Fruit fly (Drosophila melanogaster) whole organism, embryonic: ENCODE results near the gene gfzf.
A peak's percentile ranks its signal among the peaks of the same experiment; 100 is the strongest.

Experiments used
- Awh ChIP-seq: fragments of 200-800 bp; sonication (Bioruptor generic); IDR thresholded peaks from 2 replicates; pipeline ENCODE4, ENCODE4 v1.3.6; 2022; ENCODE audit warnings: missing biosample characterization, missing genetic modification characterization
- Bgb ChIP-seq: fragments of 200-800 bp; sonication (Bioruptor generic); IDR thresholded peaks from 2 replicates; pipeline ENCODE4 v1.3.6; 2022; ENCODE audit warnings: missing biosample characterization, missing genetic modification characterization; ENCODE audit not compliant: partially characterized antibody
- CG10274 ChIP-seq: fragments of 200-800 bp; sonication (Bioruptor generic); optimal IDR thresholded peaks from 3 replicates; lab custom pipeline; 2017; ENCODE audit warnings: missing biosample characterization, mild to moderate bottlenecking, missing genetic modification characterization
- CG11695 ChIP-seq: fragments of 200-800 bp; sonication (Bioruptor generic); IDR thresholded peaks from 3 replicates; pipeline ENCODE4 v1.3.6; 2022; ENCODE audit warnings: missing biosample characterization, missing genetic modification characterization
- CG12769 ChIP-seq: fragments of 200-800 bp; sonication (Bioruptor generic); optimal IDR thresholded peaks from 2 replicates; lab custom pipeline; 2019; ENCODE audit warnings: missing biosample characterization, mild to moderate bottlenecking, missing genetic modification characterization, moderate library complexity
- CG13296 ChIP-seq: fragments of 200-800 bp; sonication (Bioruptor generic); optimal IDR thresholded peaks from 3 replicates; lab custom pipeline; 2018; ENCODE audit warnings: missing biosample characterization, mild to moderate bottlenecking, missing genetic modification characterization
- CG13894 ChIP-seq: fragments of 200-800 bp; sonication (Bioruptor generic); optimal IDR thresholded peaks from 3 replicates; lab custom pipeline; 2018; ENCODE audit warnings: missing biosample characterization, mild to moderate bottlenecking, missing genetic modification characterization, moderate library complexity
- CG1602 ChIP-seq: fragments of 200-800 bp; sonication (Bioruptor generic); optimal IDR thresholded peaks from 3 replicates; lab custom pipeline; 2016; ENCODE audit warnings: missing biosample characterization, missing genetic modification characterization
- CG16813 ChIP-seq: fragments of 200-800 bp; sonication (Bioruptor generic); IDR thresholded peaks from 3 replicates; pipeline ENCODE4 v1.3.6; 2022; ENCODE audit warnings: missing biosample characterization, missing genetic modification characterization; ENCODE audit not compliant: partially characterized antibody
- CG17186 ChIP-seq: fragments of 200-800 bp; sonication (Bioruptor generic); optimal IDR thresholded peaks from 3 replicates; lab custom pipeline; 2017; ENCODE audit warnings: missing biosample characterization, missing genetic modification reagents, missing genetic modification characterization
- CG17361 ChIP-seq: fragments of 200-800 bp; sonication (Bioruptor generic); IDR thresholded peaks from 3 replicates; pipeline ENCODE4 v1.3.6; 2022; ENCODE audit warnings: missing biosample characterization, missing genetic modification characterization
- CG1792 ChIP-seq: fragments of 200-800 bp; sonication (Bioruptor generic); optimal IDR thresholded peaks from 2 replicates; lab custom pipeline; 2016; ENCODE audit warnings: missing biosample characterization, missing genetic modification characterization
- CG18262 ChIP-seq: fragments of 200-800 bp; optimal IDR thresholded peaks from 3 replicates; lab custom pipeline; 2019; ENCODE audit warnings: missing biosample characterization, mild to moderate bottlenecking, missing genetic modification characterization, moderate library complexity
- CG1832 ChIP-seq: fragments of 200-800 bp; sonication (Bioruptor generic); optimal IDR thresholded peaks from 2 replicates; lab custom pipeline; 2017; ENCODE audit warnings: missing biosample characterization, mild to moderate bottlenecking, missing genetic modification characterization, inconsistent platforms
- CG18476 ChIP-seq: fragments of 200-800 bp; sonication (Bioruptor generic); optimal IDR thresholded peaks from 2 replicates; lab custom pipeline; 2016; ENCODE audit warnings: missing biosample characterization, mild to moderate bottlenecking, missing genetic modification characterization
- CG3838 ChIP-seq: fragments of 200-800 bp; sonication (Bioruptor generic); optimal IDR thresholded peaks from 3 replicates; lab custom pipeline; 2016; ENCODE audit warnings: missing biosample characterization, missing genetic modification characterization
- CG42726 ChIP-seq: fragments of 200-800 bp; sonication (Bioruptor generic); IDR thresholded peaks from 2 replicates; pipeline ENCODE4 v1.3.6; 2022; ENCODE audit warnings: missing biosample characterization, missing genetic modification characterization; ENCODE audit not compliant: partially characterized antibody
- CG4282 ChIP-seq: fragments of 200-800 bp; sonication (Bioruptor generic); optimal IDR thresholded peaks from 2 replicates; lab custom pipeline; 2016; ENCODE audit warnings: missing biosample characterization, missing genetic modification characterization
- CG5953 ChIP-seq: fragments of 200-800 bp; sonication (Bioruptor generic); IDR thresholded peaks from 2 replicates; pipeline ENCODE4 v1.3.6; 2022; ENCODE audit warnings: missing biosample characterization, missing genetic modification characterization
- CG7372 ChIP-seq: fragments of 200-800 bp; sonication (Bioruptor generic); IDR thresholded peaks from 2 replicates; pipeline ENCODE4 v1.3.6; 2022; ENCODE audit warnings: missing biosample characterization, missing genetic modification characterization
- CG7556 ChIP-seq: fragments of 200-800 bp; sonication (Bioruptor generic); optimal IDR thresholded peaks from 2 replicates; lab custom pipeline; 2017; ENCODE audit warnings: missing biosample characterization, mild to moderate bottlenecking, missing genetic modification characterization
- CG8765 ChIP-seq: fragments of 200-800 bp; sonication (Bioruptor generic); IDR thresholded peaks from 2 replicates; pipeline ENCODE4 v1.3.6; 2022; ENCODE audit warnings: missing biosample characterization, missing genetic modification characterization
- CG9797 ChIP-seq: fragments of 200-800 bp; sonication (Bioruptor generic); optimal IDR thresholded peaks from 3 replicates; lab custom pipeline; 2018; ENCODE audit warnings: missing biosample characterization, mild to moderate bottlenecking, missing genetic modification characterization
- CG9932 ChIP-seq: fragments of 200-800 bp; sonication (Bioruptor generic); IDR thresholded peaks from 2 replicates; pipeline ENCODE4 v1.3.6; 2022; ENCODE audit warnings: missing biosample characterization, missing genetic modification characterization
- Dbx ChIP-seq: fragments of 200-800 bp; sonication (Bioruptor generic); IDR thresholded peaks from 3 replicates; pipeline ENCODE4 v1.3.6; 2022; ENCODE audit warnings: missing biosample characterization, missing genetic modification characterization
- Dll ChIP-seq: fragments of 200-800 bp; sonication (Bioruptor generic); IDR thresholded peaks from 4 replicates; pipeline ENCODE4 v1.3.6; 2022; ENCODE audit warnings: missing biosample characterization, missing genetic modification characterization; ENCODE audit not compliant: partially characterized antibody
- Hsf ChIP-seq: fragments of 200-800 bp; sonication (Bioruptor generic); optimal IDR thresholded peaks from 3 replicates; lab custom pipeline; 2016; ENCODE audit warnings: missing biosample characterization, missing genetic modification characterization
- Lpt ChIP-seq: fragments of >200 bp; optimal IDR thresholded peaks from 2 replicates; lab custom pipeline; 2018; ENCODE audit warnings: missing biosample characterization, missing genetic modification characterization
- Mes4 ChIP-seq: fragments of 200-800 bp; sonication (Bioruptor generic); optimal IDR thresholded peaks from 2 replicates; lab custom pipeline; 2016; ENCODE audit warnings: missing biosample characterization, missing genetic modification characterization
- NC2α ChIP-seq: fragments of 200-800 bp; sonication (Bioruptor generic); optimal IDR thresholded peaks from 2 replicates; lab custom pipeline; 2016; ENCODE audit warnings: missing biosample characterization, missing genetic modification characterization
- NC2β ChIP-seq: fragments of 200-800 bp; sonication (Bioruptor generic); optimal IDR thresholded peaks from 2 replicates; lab custom pipeline; 2016; ENCODE audit warnings: missing biosample characterization, missing genetic modification characterization
- cad ChIP-seq: fragments of >200 bp; optimal IDR thresholded peaks from 2 replicates; lab custom pipeline; 2017; ENCODE audit warnings: missing biosample characterization, missing genetic modification characterization
- caup ChIP-seq: fragments of 200-800 bp; sonication (Bioruptor generic); optimal IDR thresholded peaks from 3 replicates; lab custom pipeline; 2017; ENCODE audit warnings: missing biosample characterization, mild to moderate bottlenecking, missing genetic modification characterization, moderate library complexity; ENCODE audit not compliant: severe bottlenecking
- dimm ChIP-seq: fragments of 200-800 bp; sonication (Bioruptor generic); IDR thresholded peaks from 2 replicates; pipeline ENCODE4 v1.3.6; 2022; ENCODE audit warnings: missing biosample characterization, missing genetic modification characterization
- dmrt11E ChIP-seq: fragments of 200-800 bp; sonication (Bioruptor generic); optimal IDR thresholded peaks from 3 replicates; lab custom pipeline; 2018; ENCODE audit warnings: missing biosample characterization, mild to moderate bottlenecking, missing genetic modification characterization, moderate library complexity
- exex ChIP-seq: fragments of 200-800 bp; sonication (Bioruptor generic); optimal IDR thresholded peaks from 4 replicates; lab custom pipeline; 2018; ENCODE audit warnings: missing biosample characterization, mild to moderate bottlenecking, missing genetic modification characterization, moderate library complexity
- gfzf ChIP-seq: fragments of 200-800 bp; sonication (Bioruptor generic); optimal IDR thresholded peaks from 2 replicates; lab custom pipeline; 2016; ENCODE audit warnings: missing biosample characterization, mild to moderate bottlenecking, missing genetic modification characterization, moderate library complexity
- ind ChIP-seq: fragments of 200-800 bp; sonication (Bioruptor generic); optimal IDR thresholded peaks from 3 replicates; lab custom pipeline; 2016; ENCODE audit warnings: missing biosample characterization, missing genetic modification characterization
- lmd ChIP-seq: fragments of 200-800 bp; sonication (Bioruptor generic); IDR thresholded peaks from 2 replicates; pipeline ENCODE4 v1.3.6; 2022; ENCODE audit warnings: missing biosample characterization, missing genetic modification characterization
- mam ChIP-seq: fragments of 200-800 bp; sonication (Bioruptor generic); optimal IDR thresholded peaks from 3 replicates; lab custom pipeline; 2016; ENCODE audit warnings: missing biosample characterization, missing genetic modification characterization
- org-1 ChIP-seq: fragments of 200-800 bp; sonication (Bioruptor generic); optimal IDR thresholded peaks from 2 replicates; lab custom pipeline; 2017; ENCODE audit warnings: missing biosample characterization, missing genetic modification characterization
- p53 ChIP-seq: fragments of 200-800 bp; sonication (Bioruptor generic); optimal IDR thresholded peaks from 2 replicates; lab custom pipeline; 2016; ENCODE audit warnings: missing biosample characterization, missing genetic modification characterization
- pum ChIP-seq: fragments of 200-800 bp; sonication (Bioruptor generic); optimal IDR thresholded peaks from 2 replicates; lab custom pipeline; 2016; ENCODE audit warnings: missing biosample characterization, missing genetic modification characterization
- salm ChIP-seq: fragments of 200-800 bp; sonication (Bioruptor generic); optimal IDR thresholded peaks from 2 replicates; lab custom pipeline; 2018; ENCODE audit warnings: missing biosample characterization, mild to moderate bottlenecking, missing genetic modification characterization
- stc ChIP-seq: fragments of 200-800 bp; sonication (Bioruptor generic); IDR thresholded peaks from 2 replicates; pipeline ENCODE4 v1.3.6; 2022; ENCODE audit warnings: missing biosample characterization, missing genetic modification characterization
- tap ChIP-seq: fragments of 200-800 bp; optimal IDR thresholded peaks from 3 replicates; lab custom pipeline; 2019; ENCODE audit warnings: missing biosample characterization, mild to moderate bottlenecking, missing genetic modification characterization, moderate library complexity
- wor ChIP-seq: fragments of 200-800 bp; sonication (Bioruptor generic); IDR thresholded peaks from 2 replicates; pipeline ENCODE4 v1.3.6; 2022; ENCODE audit warnings: missing biosample characterization, missing genetic modification characterization
- yki ChIP-seq: fragments of >200 bp; optimal IDR thresholded peaks from 3 replicates; lab custom pipeline; 2018
- z ChIP-seq: fragments of 200-800 bp; sonication (Bioruptor generic); IDR thresholded peaks from 3 replicates; pipeline ENCODE4 v1.3.6; 2022; ENCODE audit warnings: missing biosample characterization, missing genetic modification characterization
- zfh1 ChIP-seq: fragments of 200-800 bp; sonication (Bioruptor generic); IDR thresholded peaks from 3 replicates; pipeline ENCODE4 v1.3.6; 2022; ENCODE audit warnings: missing biosample characterization, missing genetic modification characterization

The gfzf gene

DNA sequence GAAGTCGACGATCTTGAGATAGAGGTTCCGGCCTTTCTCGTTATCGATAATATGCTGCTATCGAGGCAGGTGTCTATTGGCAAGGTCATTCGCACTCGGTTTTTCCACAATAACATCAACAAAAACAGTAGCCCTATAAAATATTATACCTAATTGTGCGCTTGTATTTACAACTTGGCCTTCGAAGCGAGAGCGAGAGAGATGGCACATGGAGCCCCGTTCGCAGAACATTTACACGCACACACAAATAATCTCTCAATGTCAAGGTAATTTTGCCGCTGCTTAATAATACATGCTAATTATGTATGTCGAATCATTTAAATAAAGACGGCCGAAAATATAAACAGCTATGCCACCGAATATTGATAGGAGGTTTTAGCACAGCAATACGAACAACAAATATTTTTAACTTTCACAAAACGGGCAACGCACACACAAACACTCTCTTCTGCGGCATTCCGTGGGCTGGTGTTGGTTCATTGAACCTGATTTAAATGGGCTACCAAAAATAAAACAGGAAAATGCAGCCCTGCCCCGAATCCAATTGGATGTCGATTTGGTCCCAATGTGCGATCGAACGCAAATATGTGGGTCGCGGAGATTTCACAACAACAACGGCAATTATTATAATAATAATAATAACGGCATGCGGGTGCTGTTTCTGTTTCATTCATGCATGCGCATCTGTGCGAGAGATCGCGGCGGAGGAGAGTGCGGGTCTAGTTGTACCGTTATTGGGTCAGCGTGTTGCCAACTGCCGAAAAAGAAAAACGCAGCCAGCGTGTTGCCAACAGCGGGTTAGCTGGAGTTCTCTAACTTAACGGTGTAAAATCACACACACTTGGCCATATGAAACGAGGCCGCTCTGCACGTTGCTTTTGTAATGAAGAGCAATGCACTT lies 28.3 kb downstream of the gfzf start (continued):
- TF ChIP-seq CG18476 (GFP tag; lab: Kevin White, UChicago) (no peak), CG18262 (no peak), exex (tag; lab: Kevin White, UChicago) (peak; percentile 42), mam (no peak), p53 (GFP tag; lab: Kevin White, UChicago) (no peak), wor (GFP tag; lab: Robert Waterston, UW) (no peak), CG8765 (GFP tag; lab: Robert Waterston, UW) (no peak), stc (GFP tag; lab: Robert Waterston, UW) (0 out of 2 replicates have a peak, but pooled peaks have one; percentile 14), Bgb (GFP tag; lab: Robert Waterston, UW) (peak; percentile 15; the same call in 1 of the 2 replicates), lmd (GFP tag; lab: Robert Waterston, UW) (no peak), NC2β (GFP tag; lab: Kevin White, UChicago) (no peak), CG16813 (GFP tag; lab: Robert Waterston, UW) (no peak), Hsf (no peak), salm (no peak), CG7556 (GFP tag; lab: Kevin White, UChicago) (no peak), gfzf (no peak), CG12769 (tag; lab: Kevin White, UChicago) (peak; percentile 60), Awh (GFP tag; lab: Robert Waterston, UW) (peak; percentile 22; the same call in 1 of the 2 replicates), CG42726 (GFP tag; lab: Robert Waterston, UW) (no peak), z (no peak), CG9797 (GFP tag; lab: Kevin White, UChicago) (no peak), Dbx (no peak), tap (no peak), caup (GFP tag; lab: Kevin White, UChicago) (no peak), CG11695 (GFP tag; lab: Robert Waterston, UW) (0 out of 3 replicates have a peak, but pooled peaks have one; percentile 30), Dll (GFP tag; lab: Robert Waterston, UW) (no peak; the same call in 3 of the 4 replicates), zfh1 (GFP tag; lab: Robert Waterston, UW) (no peak), pum (no peak), CG1832 (no peak), CG9932 (GFP tag; lab: Robert Waterston, UW) (no peak), CG13296 (no peak), CG13894 (no peak), org-1 (GFP tag; lab: Kevin White, UChicago) (no peak), CG4282 (GFP tag; lab: Kevin White, UChicago) (no peak), Mes4 (GFP tag; lab: Kevin White, UChicago) (no peak), NC2α (GFP tag; lab: Kevin White, UChicago) (no peak), CG1602 (GFP tag; lab: Kevin White, UChicago) (no peak), yki (lab: Kevin White, UChicago) (no peak), dmrt11E (no peak), CG10274 (GFP tag; lab: Kevin White, UChicago) (no peak), Lpt (no peak), CG17361 (GFP tag; lab: Robert Waterston, UW) (no peak; the same call in 2 of the 3 replicates), ind (GFP tag; lab: Kevin White, UChicago) (no peak), dimm (no peak), cad (GFP tag; lab: Kevin White, UChicago) (no peak), CG1792 (GFP tag; lab: Kevin White, UChicago) (no peak), CG5953 (GFP tag; lab: Robert Waterston, UW) (no peak), CG17186 (GFP tag; lab: Kevin White, UChicago) (no peak), CG3838 (GFP tag; lab: Kevin White, UChicago) (no peak), CG7372 (GFP tag; lab: Robert Waterston, UW) (no peak)
